Fruit fly (Drosophila melanogaster): ENCODE measurements around the gene mRpL20.

Gene mRpL20

DNA sequence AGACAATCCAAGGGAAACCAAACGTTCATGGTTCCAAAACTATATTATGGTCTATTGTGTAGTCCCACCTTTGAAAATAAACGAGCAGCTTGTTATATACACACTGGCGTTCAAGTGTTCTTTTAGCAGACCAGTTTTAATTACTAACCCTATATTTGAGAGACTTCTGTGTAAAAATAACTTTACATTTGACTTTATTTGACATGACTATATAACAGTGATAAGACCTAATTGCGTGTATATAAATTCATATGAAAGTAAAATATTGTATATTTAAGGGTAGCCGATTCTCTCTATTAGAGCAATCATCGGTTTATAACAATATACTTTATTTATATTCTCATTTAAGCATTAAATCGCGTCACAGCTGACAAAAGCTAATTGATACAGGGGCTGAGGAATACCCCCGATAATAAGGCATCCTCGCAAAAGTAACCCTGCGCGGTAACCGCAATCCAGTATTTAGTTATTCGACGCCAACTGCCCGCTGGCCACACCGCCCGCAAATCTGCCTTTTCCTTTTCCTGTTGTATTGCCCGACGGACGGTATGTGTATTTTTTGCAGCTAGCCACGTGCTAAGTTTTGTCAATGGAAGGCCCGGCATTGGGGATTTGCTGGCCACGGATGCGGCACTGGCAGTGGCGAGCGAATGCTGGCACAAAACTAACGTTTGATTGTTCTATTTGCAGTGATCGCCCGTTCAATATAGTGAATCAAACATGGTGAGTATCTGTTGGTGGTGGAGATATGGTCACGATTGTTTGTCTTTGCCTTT, 23.8 kb upstream of the mRpL20 start, which contains the start of gene RpS4:
Gene RpS4, plus strand, starts transcription at position 465 of the 776 bp plus-strand sequence.
- TF ChIP-seq psq (optimal IDR thresholded peaks at IDR 0.05) (no peak), Sin3A (optimal IDR thresholded peaks at IDR 0.05) (no peak), ttk (optimal IDR thresholded peaks at IDR 0.05) (no peak), Myc (optimal IDR thresholded peaks at IDR 0.05) (no peak), insv (optimal IDR thresholded peaks at IDR 0.05) (no peak), h (optimal IDR thresholded peaks at IDR 0.05) (no peak)

DNA sequence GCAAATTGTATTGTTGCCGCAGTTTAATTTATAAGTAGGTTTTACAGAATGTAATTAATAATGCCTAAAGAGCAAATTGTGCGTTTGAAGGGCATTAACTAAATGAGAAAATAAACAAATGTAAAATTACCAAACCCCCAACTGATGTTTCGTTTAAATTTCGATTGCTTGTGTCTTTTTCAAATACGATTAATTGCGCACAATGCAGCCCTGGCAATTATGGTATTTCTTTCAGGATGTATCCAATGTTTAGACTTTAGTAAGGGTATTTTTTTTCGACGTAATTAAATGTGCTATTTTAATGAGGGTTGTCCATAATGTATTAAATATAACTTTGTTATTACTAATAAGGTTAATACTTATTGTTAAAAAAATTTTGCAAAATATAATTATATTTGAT, 23.2 kb upstream of the mRpL20 start:
- TF ChIP-seq ttk (optimal IDR thresholded peaks at IDR 0.05) (no peak), Sin3A (optimal IDR thresholded peaks at IDR 0.05) (no peak), insv (optimal IDR thresholded peaks at IDR 0.05) (no peak), psq (optimal IDR thresholded peaks at IDR 0.05) (no peak), h (optimal IDR thresholded peaks at IDR 0.05) (no peak), Myc (optimal IDR thresholded peaks at IDR 0.05) (no peak)

DNA sequence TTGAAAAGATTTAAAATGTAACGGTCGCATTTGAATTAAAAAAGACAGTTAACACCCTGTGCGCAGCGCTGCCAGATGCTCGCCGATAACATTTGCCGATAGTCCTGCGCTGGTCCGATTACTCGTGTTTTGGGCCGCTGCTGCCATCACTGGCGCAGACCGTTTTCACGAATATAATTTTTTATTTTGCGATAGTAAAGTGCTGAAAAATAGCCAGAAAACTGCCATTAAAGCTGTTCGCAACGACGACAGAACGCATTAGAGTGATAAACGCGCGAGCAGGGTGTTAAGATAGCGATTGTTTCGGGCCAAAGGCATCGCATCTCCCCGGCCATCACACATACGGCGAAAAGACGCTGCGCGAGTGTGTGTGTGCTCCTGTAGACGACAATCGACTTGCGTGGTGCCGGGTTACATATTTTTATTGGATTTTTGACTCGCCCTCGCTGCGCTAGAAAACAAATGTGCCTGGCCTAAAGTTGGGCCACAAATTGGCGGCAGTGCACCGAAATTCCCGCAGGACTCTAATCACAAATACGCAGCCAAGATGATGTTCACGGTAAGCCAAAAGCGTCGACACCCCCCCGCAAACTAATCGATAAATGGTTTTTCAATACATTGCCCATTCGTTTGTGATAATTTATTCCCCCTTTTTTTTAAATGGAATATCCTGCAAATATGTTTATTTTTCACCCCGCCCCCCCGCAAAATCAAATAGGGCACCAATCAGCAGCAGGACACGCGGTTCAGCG, 19.2 kb upstream of the mRpL20 start, which contains the start of gene Srrm1:
Gene Srrm1, plus strand, starts transcription at position 116 of the 752 bp plus-strand sequence.
- TF ChIP-seq h (optimal IDR thresholded peaks at IDR 0.05) (no peak), psq (optimal IDR thresholded peaks at IDR 0.05) (no peak), Myc (optimal IDR thresholded peaks at IDR 0.05) (no peak)

DNA sequence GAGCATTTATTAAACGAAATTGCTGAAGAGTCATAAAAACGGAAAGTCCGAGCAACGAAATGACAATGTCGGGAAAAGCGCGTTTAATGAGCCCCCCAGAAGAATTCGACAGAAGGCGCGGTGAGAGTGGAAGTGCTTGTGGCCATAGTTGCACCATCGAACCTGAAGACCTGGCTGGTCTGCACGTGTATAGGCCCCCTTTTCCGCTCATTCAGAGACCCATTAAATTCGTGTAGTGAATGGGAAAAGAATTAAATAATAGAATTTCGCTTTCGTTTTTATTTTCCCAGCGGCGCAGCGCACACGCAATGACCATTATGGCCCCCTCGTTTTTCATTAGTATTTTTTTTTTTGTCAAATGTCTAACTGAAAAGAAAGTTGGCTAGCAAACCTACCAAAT, 15.7 kb upstream of the mRpL20 start:
- no peak for TF ChIP-seq Myc (optimal IDR thresholded peaks at IDR 0.05)
- no peak for TF ChIP-seq h (optimal IDR thresholded peaks at IDR 0.05)
- TF ChIP-seq insv (optimal IDR thresholded peaks at IDR 0.05), result no peak
- TF ChIP-seq psq (optimal IDR thresholded peaks at IDR 0.05), result no peak
- no peak for TF ChIP-seq Sin3A (optimal IDR thresholded peaks at IDR 0.05)
- TF ChIP-seq ttk (optimal IDR thresholded peaks at IDR 0.05), result no peak

DNA sequence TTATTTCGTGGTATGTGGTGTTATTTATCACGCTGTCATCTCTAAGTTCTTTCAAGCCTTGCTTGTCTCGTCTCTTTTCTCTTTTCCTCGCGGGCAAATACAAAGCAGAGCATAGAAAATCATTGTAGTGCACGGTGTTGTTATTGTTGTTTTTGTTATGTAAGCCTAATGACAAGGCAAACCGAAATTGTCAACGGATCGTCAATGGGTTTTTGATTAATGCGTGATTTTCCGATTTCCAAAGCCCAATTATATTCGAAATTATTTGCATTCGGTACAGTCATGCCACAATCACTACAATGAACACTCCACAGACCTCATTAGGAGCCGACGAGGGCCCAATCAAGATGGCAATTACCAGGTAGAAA, 15.2 kb upstream of the mRpL20 start:
- TF ChIP-seq Sin3A (optimal IDR thresholded peaks at IDR 0.05), result no peak
- no peak for TF ChIP-seq Myc (optimal IDR thresholded peaks at IDR 0.05)
- no peak for TF ChIP-seq h (optimal IDR thresholded peaks at IDR 0.05)
- no peak for TF ChIP-seq insv (optimal IDR thresholded peaks at IDR 0.05)
- no peak for TF ChIP-seq psq (optimal IDR thresholded peaks at IDR 0.05)
- no peak for TF ChIP-seq ttk (optimal IDR thresholded peaks at IDR 0.05)

DNA sequence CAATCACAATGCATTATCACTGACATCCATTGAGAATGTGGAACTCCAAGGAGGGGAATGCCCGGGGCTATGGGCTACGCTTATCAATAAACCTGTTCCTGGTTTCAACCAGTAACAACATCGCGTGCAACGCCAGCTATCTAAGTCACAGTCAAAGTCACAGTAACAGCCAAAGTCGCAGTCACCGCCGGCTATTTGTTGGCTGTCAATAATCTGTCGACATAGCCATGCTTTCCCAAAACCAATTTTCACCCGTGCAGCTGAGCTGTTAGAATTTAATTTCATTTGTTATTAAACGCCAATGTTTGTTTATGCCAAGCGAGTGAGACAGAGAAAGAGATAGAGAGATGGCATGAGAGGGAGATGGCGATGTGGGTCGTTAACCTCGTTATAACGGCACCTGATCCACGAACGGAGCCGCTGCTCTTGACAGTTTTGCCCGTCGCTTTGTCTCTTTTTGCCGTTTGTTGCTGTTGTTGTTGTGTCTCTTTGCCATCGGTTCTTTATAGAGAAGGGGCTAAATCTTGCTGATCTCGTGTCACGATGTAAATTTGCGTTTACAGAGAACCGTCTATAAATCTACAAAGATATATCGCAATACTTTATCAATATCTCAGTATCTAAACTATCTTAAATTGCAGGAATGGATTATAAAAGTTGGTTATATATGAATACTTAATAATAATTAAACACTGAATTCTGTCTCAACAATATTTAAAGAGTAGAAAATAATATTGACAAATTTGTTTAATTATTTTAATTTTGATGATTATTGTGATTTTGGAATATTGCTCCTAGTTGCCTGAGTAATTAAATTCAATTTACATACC, 14.6 kb upstream of the mRpL20 start:
- no peak for TF ChIP-seq h (optimal IDR thresholded peaks at IDR 0.05)
- no peak for TF ChIP-seq Myc (optimal IDR thresholded peaks at IDR 0.05)
- no peak for TF ChIP-seq Sin3A (optimal IDR thresholded peaks at IDR 0.05)
- TF ChIP-seq insv (optimal IDR thresholded peaks at IDR 0.05), result no peak
- TF ChIP-seq ttk (optimal IDR thresholded peaks at IDR 0.05), result no peak
- TF ChIP-seq psq (optimal IDR thresholded peaks at IDR 0.05), result no peak

DNA sequence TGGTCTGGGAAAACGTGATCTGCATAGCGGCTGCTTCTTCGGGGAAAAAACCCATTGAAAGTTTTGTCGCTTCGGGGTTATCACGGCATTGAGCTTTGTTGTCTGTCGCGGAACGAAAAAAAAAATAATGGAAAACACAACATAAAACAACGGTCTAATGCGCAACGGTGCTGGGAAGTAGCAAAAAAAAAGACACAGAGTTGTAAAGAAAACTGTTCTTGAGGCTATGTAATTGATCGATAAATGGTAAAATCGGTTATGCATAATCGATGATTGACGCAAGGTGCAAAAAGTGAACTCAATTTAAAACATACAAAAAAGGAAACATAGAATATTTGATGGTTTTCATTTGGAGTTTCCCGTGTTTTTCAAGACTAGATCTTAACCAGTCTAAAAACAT, 13.7 kb upstream of the mRpL20 start:
- no peak for TF ChIP-seq Sin3A (optimal IDR thresholded peaks at IDR 0.05)
- no peak for TF ChIP-seq h (optimal IDR thresholded peaks at IDR 0.05)
- TF ChIP-seq ttk (optimal IDR thresholded peaks at IDR 0.05), result no peak
- TF ChIP-seq Myc (optimal IDR thresholded peaks at IDR 0.05), result no peak
- no peak for TF ChIP-seq insv (optimal IDR thresholded peaks at IDR 0.05)
- no peak for TF ChIP-seq psq (optimal IDR thresholded peaks at IDR 0.05)

DNA sequence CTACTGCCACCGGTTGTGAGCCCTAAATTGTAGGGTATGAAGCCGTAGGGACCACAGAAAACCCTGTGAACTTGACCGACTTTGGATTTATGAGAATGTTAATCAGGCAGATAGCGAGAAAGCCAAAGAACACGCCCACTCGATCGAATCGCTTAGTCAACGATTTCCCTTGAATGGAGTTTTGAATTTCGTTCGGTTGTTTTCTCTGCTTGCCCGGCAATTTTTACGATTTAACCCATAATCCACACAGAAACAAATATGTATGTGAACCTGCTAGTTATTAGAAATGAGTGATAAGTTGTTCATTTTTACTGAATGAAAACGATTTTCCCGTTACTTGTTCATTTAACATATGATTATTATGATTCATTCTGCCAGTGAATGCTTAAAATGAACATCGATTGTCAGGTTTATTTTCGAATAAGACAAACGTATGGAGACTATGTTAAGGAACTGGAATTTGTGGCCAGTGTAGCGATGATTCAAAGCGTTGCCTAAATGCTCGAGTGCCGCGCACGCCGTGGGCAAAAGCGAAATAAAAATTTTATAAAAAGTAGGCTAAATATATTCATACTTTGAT, 12.5 kb upstream of the mRpL20 start:
- TF ChIP-seq Sin3A (optimal IDR thresholded peaks at IDR 0.05), result no peak
- no peak for TF ChIP-seq Myc (optimal IDR thresholded peaks at IDR 0.05)
- TF ChIP-seq h (optimal IDR thresholded peaks at IDR 0.05), result no peak
- TF ChIP-seq insv (optimal IDR thresholded peaks at IDR 0.05), result no peak
- no peak for TF ChIP-seq ttk (optimal IDR thresholded peaks at IDR 0.05)
- no peak for TF ChIP-seq psq (optimal IDR thresholded peaks at IDR 0.05)

DNA sequence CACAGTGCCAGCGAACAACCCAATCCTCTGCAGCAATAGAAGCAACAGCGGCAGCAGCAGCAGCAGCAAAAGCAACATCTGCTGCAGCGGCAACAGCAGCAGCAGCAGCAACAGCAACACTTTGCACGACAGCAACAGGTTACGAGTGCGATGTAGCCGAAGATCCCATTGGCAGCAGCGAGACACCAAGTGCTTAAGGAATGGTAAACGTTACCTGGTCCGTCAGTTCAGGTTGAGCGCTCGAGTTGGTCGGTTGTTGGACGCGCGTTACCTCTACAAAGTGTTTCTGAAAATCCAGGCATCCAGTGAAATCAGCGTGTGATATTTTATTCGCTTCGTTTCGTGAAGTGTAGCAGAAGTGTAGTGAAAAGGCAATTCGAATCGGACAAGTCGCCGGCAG, 11.1 kb upstream of the mRpL20 start, which contains the start of gene CG17672:
Gene CG17672, plus strand, starts transcription at position 223 of the 400 bp plus-strand sequence.
- TF ChIP-seq insv (optimal IDR thresholded peaks at IDR 0.05), result no peak
- TF ChIP-seq Myc (optimal IDR thresholded peaks at IDR 0.05), result no peak
- TF ChIP-seq ttk (optimal IDR thresholded peaks at IDR 0.05), result no peak
- no peak for TF ChIP-seq psq (optimal IDR thresholded peaks at IDR 0.05)
- TF ChIP-seq Sin3A (optimal IDR thresholded peaks at IDR 0.05), result no peak
- no peak for TF ChIP-seq h (optimal IDR thresholded peaks at IDR 0.05)

DNA sequence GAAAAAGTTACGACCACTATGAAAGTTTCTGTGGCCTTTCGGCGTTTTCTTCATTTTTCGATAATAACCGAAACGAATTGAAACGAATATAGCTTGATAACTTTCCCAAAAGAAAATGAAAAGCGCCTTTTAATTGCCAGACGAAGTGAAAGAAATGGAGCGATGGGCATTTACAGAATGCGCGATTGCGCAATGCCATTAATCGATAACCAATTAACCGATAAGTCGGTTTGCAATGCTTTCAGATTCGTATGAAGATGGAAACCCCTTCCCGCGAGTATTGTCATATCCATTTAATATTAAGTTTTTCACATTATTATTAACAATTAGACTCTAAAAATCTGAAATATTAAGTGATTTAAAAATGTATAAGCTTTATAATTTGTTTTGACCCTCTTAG, 9.7 kb upstream of the mRpL20 start:
- TF ChIP-seq Myc (optimal IDR thresholded peaks at IDR 0.05) (no peak), h (optimal IDR thresholded peaks at IDR 0.05) (no peak), ttk (optimal IDR thresholded peaks at IDR 0.05) (no peak), psq (optimal IDR thresholded peaks at IDR 0.05) (no peak)

DNA sequence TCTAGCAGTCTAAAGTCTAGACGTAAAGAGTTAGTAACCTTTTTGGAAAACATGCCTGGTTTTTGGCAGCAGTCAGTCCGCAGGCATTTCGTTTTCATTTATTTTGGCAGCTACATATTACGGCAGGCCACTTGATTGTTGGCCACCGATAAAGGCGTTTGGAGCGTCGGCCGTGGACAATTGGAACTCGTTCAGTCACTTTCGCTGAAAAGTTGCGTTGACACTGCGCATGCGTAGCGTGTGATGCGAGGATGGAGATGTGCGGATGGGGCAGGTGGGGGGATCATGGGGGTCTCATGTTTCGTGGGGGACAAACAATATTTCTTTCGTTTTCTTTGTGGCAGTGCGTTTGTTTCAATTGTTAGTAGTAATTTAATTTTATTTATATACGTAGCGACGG, 9.2 kb upstream of the mRpL20 start:
- TF ChIP-seq ttk (optimal IDR thresholded peaks at IDR 0.05) (no peak), h (optimal IDR thresholded peaks at IDR 0.05) (no peak), psq (optimal IDR thresholded peaks at IDR 0.05) (no peak), Myc (optimal IDR thresholded peaks at IDR 0.05) (no peak), insv (optimal IDR thresholded peaks at IDR 0.05) (no peak), Sin3A (optimal IDR thresholded peaks at IDR 0.05) (no peak)
